Worm (Caenorhabditis elegans) whole organism, midembryonic: Measurements from ENCODE around the gene nonu-1.

Source experiments
- T22C8.4 ChIP-seq: fragments of 200-800 bp; sonication (Bioruptor generic); IDR thresholded peaks from 2 replicates; pipeline ENCODE4 v1.3.6; 2022; ENCODE audit warnings: missing genetic modification characterization, missing compliant biosample characterization
- cog-1 ChIP-seq: sonication (generic microtip); optimal IDR thresholded peaks from 2 replicates; lab custom pipeline; 2016; ENCODE audit warnings: missing genetic modification characterization, missing compliant biosample characterization
- flt-1 ChIP-seq: fragments of 200-800 bp; sonication (Bioruptor generic); IDR thresholded peaks from 2 replicates; pipeline ENCODE4 v1.3.6; 2022; ENCODE audit warnings: missing genetic modification characterization, missing compliant biosample characterization
- klf-2 ChIP-seq: fragments of 200-800 bp; sonication (Bioruptor generic); conservative IDR thresholded peaks from 2 replicates; pipeline ENCODE4 v1.3.6; 2022; ENCODE audit warnings: missing genetic modification reagents, missing genetic modification characterization, missing compliant biosample characterization
- med-1 ChIP-seq: sonication (generic microtip); optimal IDR thresholded peaks from 2 replicates; lab custom pipeline; 2017; ENCODE audit warnings: missing genetic modification characterization, mild to moderate bottlenecking, missing compliant biosample characterization, antibody characterized with exemption, missing genetic modification reagents; ENCODE audit not compliant: insufficient read depth
- tab-1 ChIP-seq: fragments of 200-800 bp; sonication (Bioruptor generic); IDR thresholded peaks from 2 replicates; pipeline ENCODE4 v1.3.6; 2022; ENCODE audit warnings: missing genetic modification characterization, missing compliant biosample characterization
- ztf-23 ChIP-seq: fragments of 200-800 bp; sonication (Bioruptor generic); IDR thresholded peaks from 2 replicates; pipeline ENCODE4 v1.3.6; 2022; ENCODE audit warnings: missing genetic modification reagents, missing genetic modification characterization, missing compliant biosample characterization
- ztf-29 ChIP-seq: fragments of 200-800 bp; sonication (Bioruptor generic); IDR thresholded peaks from 2 replicates; pipeline ENCODE4 v1.3.6; 2022; ENCODE audit warnings: missing genetic modification reagents, missing genetic modification characterization, missing compliant biosample characterization

DNA sequence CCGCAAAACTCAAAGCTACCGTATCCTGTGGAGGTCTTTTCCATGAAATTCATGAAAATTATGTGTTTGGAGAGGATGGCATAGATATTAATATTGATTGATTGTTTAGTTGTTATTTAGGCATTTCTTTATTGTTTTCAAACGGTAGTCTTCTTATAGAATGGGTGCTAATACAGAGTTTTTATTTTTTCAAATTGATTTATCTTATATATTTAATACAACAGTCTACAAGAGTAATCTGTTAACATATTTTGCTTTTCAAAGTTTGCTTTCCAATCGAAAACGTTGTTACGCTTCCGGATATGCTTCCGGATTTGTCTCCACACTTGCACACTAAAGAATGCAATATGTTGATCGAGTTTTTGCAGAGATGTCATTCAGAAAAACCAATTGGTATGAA lies 17.1 kb upstream of the nonu-1 start, which contains the start of gene C35D10.17:
- TF ChIP-seq cog-1 (tag; lab: Kevin White, UChicago): no peak
- no peak for TF ChIP-seq ztf-23 (GFP tag; lab: Robert Waterston, UW)
- TF ChIP-seq flt-1 (GFP tag; lab: Robert Waterston, UW): no peak
- no peak for TF ChIP-seq med-1
- TF ChIP-seq ztf-29: no peak
- TF ChIP-seq tab-1 (GFP tag; lab: Robert Waterston, UW): no peak
- no peak for TF ChIP-seq klf-2 (GFP tag; lab: Robert Waterston, UW)
- no peak for TF ChIP-seq T22C8.4 (GFP tag; lab: Robert Waterston, UW)
